Worm (Caenorhabditis elegans) whole organism, L4/young adult: ENCODE measurements around the gene msh-5.

Source experiments
- W03F9.2 ChIP-seq: fragments of 150-350 bp; optimal IDR thresholded peaks from 2 replicates; lab custom pipeline; 2014; ENCODE audit warnings: missing biosample characterization, missing genetic modification characterization
- dao-5 ChIP-seq: sonication (generic microtip); optimal IDR thresholded peaks from 2 replicates; lab custom pipeline; 2016; ENCODE audit warnings: missing genotype, missing genetic modification characterization, moderate library complexity, missing compliant biosample characterization
- him-1 ChIP-seq: sonication (generic microtip); optimal IDR thresholded peaks from 2 replicates; lab custom pipeline; 2016; ENCODE audit warnings: missing genotype, missing genetic modification reagents, missing genetic modification characterization, missing compliant biosample characterization

DNA sequence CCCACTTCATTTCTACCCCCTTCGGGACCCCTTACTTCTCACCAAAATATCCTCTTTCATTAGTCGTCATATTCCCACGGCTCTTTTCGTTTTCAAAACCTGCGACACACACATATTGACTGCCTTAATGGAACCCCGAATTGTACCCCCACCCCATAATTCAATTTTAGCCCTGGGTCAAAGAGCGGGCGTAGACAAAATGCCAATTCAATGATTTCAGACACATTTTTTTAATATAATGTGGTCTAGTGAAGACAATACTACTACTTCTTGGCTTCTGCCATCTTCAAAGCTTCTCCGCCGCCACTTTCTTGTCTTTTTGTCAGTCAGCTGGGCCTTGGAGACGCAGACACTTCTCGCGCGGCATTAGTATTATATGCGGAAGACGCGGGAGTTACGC lies 27.3 kb upstream of the msh-5 start:
- TF ChIP-seq him-1 (tag; lab: Kevin White, UChicago): no peak
- no peak for TF ChIP-seq dao-5 (tag; lab: Kevin White, UChicago)
- TF ChIP-seq W03F9.2 (tag; lab: Kevin White, UChicago): no peak
